Worm (Caenorhabditis elegans): ENCODE measurements around the gene pink-1.

- TF ChIP-seq ref-1 (GFP tag; conservative IDR thresholded peaks at IDR 0.05) = no peak
- TF ChIP-seq ztf-23 (GFP tag; IDR thresholded peaks at IDR 0.05) = no peak
- no peak for TF ChIP-seq tab-1 (GFP tag; IDR thresholded peaks at IDR 0.05)
Measured at ce11 chrII:5418317-5418716, 22.8 kb upstream of the pink-1 start.

All from whole organism, midembryonic.